Worm (Caenorhabditis elegans) whole organism, L4 larva: Measurements from ENCODE around the gene wsp-1.

Experiments
- R02D3.7 ChIP-seq: fragments of 150-350 bp; sonication (generic microtip); optimal IDR thresholded peaks from 3 replicates; lab custom pipeline; 2014; ENCODE audit warnings: missing biosample characterization, missing genetic modification characterization
- ama-1 ChIP-seq: fragments of 150-350 bp; optimal IDR thresholded peaks from 2 replicates; lab custom pipeline; 2014; ENCODE audit warnings: inconsistent platforms, mixed read lengths
- ceh-82 ChIP-seq: sonication (generic microtip); optimal IDR thresholded peaks from 2 replicates; lab custom pipeline; 2017; ENCODE audit warnings: missing biosample characterization, missing genetic modification characterization
- ctbp-1 ChIP-seq: fragments of 200-800 bp; sonication (Bioruptor generic); IDR thresholded peaks from 2 replicates; pipeline ENCODE4 v1.3.6; 2022; ENCODE audit warnings: missing genetic modification reagents, missing genetic modification characterization, missing compliant biosample characterization
- daf-8 ChIP-seq: fragments of 200-800 bp; sonication (Bioruptor generic); IDR thresholded peaks from 2 replicates; pipeline ENCODE4 v1.3.6; 2022; ENCODE audit warnings: missing genetic modification characterization, missing compliant biosample characterization
- jun-1 ChIP-seq: fragments of 150-350 bp; optimal IDR thresholded peaks from 2 replicates; lab custom pipeline; 2014; ENCODE audit warnings: missing biosample characterization, missing genetic modification reagents, missing genetic modification characterization
- lsy-2 ChIP-seq, 2 experiments: fragments of 150-350 bp in 1 of 2; sonication (generic microtip) in 1 of 2; optimal IDR thresholded peaks; 2 replicates each; lab custom pipeline; 2014 to 2017; ENCODE audit warnings: missing biosample characterization in 2 of 2, missing genetic modification characterization in 2 of 2
- unc-62 ChIP-seq, 3 experiments: fragments of 150-350 bp in 1 of 3; sonication (generic microtip); optimal IDR thresholded peaks in 2 of 3; peaks in 1 of 3; 1 replicate in 1 of 3; 2 replicates in 2 of 3; lab custom pipeline; 2014 to 2017; ENCODE audit warnings: missing biosample characterization in 3 of 3, missing genetic modification characterization in 3 of 3, missing genetic modification reagents in 3 of 3, missing genotype in 1 of 3
- ztf-7 ChIP-seq: fragments of 150-350 bp; optimal IDR thresholded peaks from 2 replicates; lab custom pipeline; 2014; ENCODE audit warnings: missing biosample characterization, missing genetic modification characterization

DNA sequence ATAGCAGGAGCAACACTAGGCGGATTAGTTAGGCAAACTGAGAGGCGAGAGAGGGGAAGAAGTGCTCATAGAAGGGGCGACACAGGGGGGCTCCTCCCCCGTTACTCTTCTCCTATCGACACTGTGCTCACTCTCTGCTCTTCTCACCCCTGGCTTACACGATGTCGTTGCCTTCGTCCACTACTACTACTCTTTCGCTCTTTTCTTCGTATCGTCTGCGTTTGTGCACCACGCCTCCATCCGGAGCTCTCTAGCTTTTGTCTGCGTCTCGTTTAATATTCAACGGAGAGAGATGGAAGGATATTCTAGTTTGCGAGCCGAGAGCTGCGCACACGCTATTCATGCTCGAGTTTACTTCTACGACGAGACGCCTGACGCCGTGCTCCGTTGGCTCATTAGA, 15.4 kb downstream of the wsp-1 start:
- no peak for TF ChIP-seq daf-8
- peak in 1 of 2 experiments; percentile 49 for TF ChIP-seq lsy-2 (tag; optimal IDR thresholded peaks at IDR 0.05; lab: Kevin White, UChicago)
- TF ChIP-seq ama-1 (lab: Kevin White, UChicago): no peak
- no peak for TF ChIP-seq ceh-82 (tag; lab: Kevin White, UChicago)
- no peak for TF ChIP-seq ztf-7 (tag; lab: Kevin White, UChicago)
- no peak for TF ChIP-seq jun-1 (tag; lab: Kevin White, UChicago)
- no peak for TF ChIP-seq R02D3.7
- peak; percentile 35; the same call in 1 of the 2 replicates for TF ChIP-seq ctbp-1 (GFP tag; lab: Robert Waterston, UW)
- no peak for TF ChIP-seq unc-62 (GFP tag; optimal IDR thresholded peaks at IDR 0.05 in 1 of 2; lab: Kevin White, UChicago)
- TF ChIP-seq unc-62 (tag; optimal IDR thresholded peaks at IDR 0.05; lab: Kevin White, UChicago): no peak
